Fruit fly (Drosophila melanogaster) whole organism, embryonic: Measurements from ENCODE around the gene CG7191.
A peak's percentile ranks its signal among the peaks of the same experiment; 100 is the strongest.

Experiments
- ATbp ChIP-seq: fragments of 200-800 bp; sonication (Bioruptor generic); optimal IDR thresholded peaks from 2 replicates; lab custom pipeline; 2017; ENCODE audit warnings: missing biosample characterization, mild to moderate bottlenecking, missing genetic modification characterization, missing genetic modification reagents
- Abd-B ChIP-seq: fragments of 200-800 bp; sonication (Bioruptor generic); optimal IDR thresholded peaks from 2 replicates; lab custom pipeline; 2018; ENCODE audit warnings: missing biosample characterization, mild to moderate bottlenecking, missing genetic modification characterization, moderate library complexity
- Atf-2 ChIP-seq: fragments of 200-800 bp; sonication (Bioruptor generic); optimal IDR thresholded peaks from 2 replicates; lab custom pipeline; 2016; ENCODE audit warnings: missing biosample characterization, missing genetic modification characterization
- B-H2 ChIP-seq: fragments of 200-800 bp; sonication (Bioruptor generic); optimal IDR thresholded peaks from 2 replicates; lab custom pipeline; 2018; ENCODE audit warnings: missing biosample characterization, mild to moderate bottlenecking, missing genetic modification characterization
- CG10959 ChIP-seq: fragments of 200-800 bp; sonication (Bioruptor generic); IDR thresholded peaks from 2 replicates; pipeline ENCODE4 v1.3.6; 2022; ENCODE audit warnings: missing biosample characterization, missing genetic modification characterization
- CG11695 ChIP-seq: fragments of 200-800 bp; sonication (Bioruptor generic); IDR thresholded peaks from 3 replicates; pipeline ENCODE4 v1.3.6; 2022; ENCODE audit warnings: missing biosample characterization, missing genetic modification characterization
- CG1233 ChIP-seq: fragments of 200-800 bp; sonication (Bioruptor generic); optimal IDR thresholded peaks from 4 replicates; lab custom pipeline; 2018; ENCODE audit warnings: missing biosample characterization, mild to moderate bottlenecking, missing genetic modification characterization
- CG12744 ChIP-seq: fragments of 200-800 bp; sonication (Bioruptor generic); optimal IDR thresholded peaks from 2 replicates; lab custom pipeline; 2016; ENCODE audit warnings: missing biosample characterization, missing genetic modification characterization
- CG13123 ChIP-seq: fragments of 200-800 bp; sonication (Bioruptor generic); optimal IDR thresholded peaks from 2 replicates; lab custom pipeline; 2016; ENCODE audit warnings: missing biosample characterization, missing genetic modification characterization
- CG14860 ChIP-seq: fragments of 200-800 bp; sonication (Bioruptor generic); IDR thresholded peaks from 3 replicates; pipeline ENCODE4 v1.3.6; 2022; ENCODE audit warnings: missing biosample characterization, missing genetic modification characterization; ENCODE audit not compliant: partially characterized antibody
- CG1529 ChIP-seq: fragments of 200-800 bp; sonication (Bioruptor generic); optimal IDR thresholded peaks from 3 replicates; lab custom pipeline; 2018; ENCODE audit warnings: missing biosample characterization, missing genetic modification characterization
- CG15514 ChIP-seq: fragments of 200-800 bp; sonication (Bioruptor generic); optimal IDR thresholded peaks from 3 replicates; lab custom pipeline; 2017; ENCODE audit warnings: missing biosample characterization, missing genetic modification characterization, mild to moderate bottlenecking, moderate library complexity, missing genetic modification reagents
- CG16863 ChIP-seq: fragments of 200-800 bp; sonication (Bioruptor generic); optimal IDR thresholded peaks from 3 replicates; lab custom pipeline; 2016; ENCODE audit warnings: missing biosample characterization, missing genetic modification characterization
- CG1792 ChIP-seq: fragments of 200-800 bp; sonication (Bioruptor generic); optimal IDR thresholded peaks from 2 replicates; lab custom pipeline; 2016; ENCODE audit warnings: missing biosample characterization, missing genetic modification characterization
- CG32772 ChIP-seq: fragments of 200-800 bp; sonication (Bioruptor generic); IDR thresholded peaks from 2 replicates; pipeline ENCODE4 v1.3.6; 2022; ENCODE audit warnings: missing biosample characterization, missing genetic modification characterization
- CG33557 ChIP-seq: fragments of 200-800 bp; sonication (Bioruptor generic); optimal IDR thresholded peaks from 2 replicates; lab custom pipeline; 2019; ENCODE audit warnings: missing biosample characterization, mild to moderate bottlenecking, missing genetic modification characterization, moderate library complexity
- CG3838 ChIP-seq: fragments of 200-800 bp; sonication (Bioruptor generic); optimal IDR thresholded peaks from 3 replicates; lab custom pipeline; 2016; ENCODE audit warnings: missing biosample characterization, missing genetic modification characterization
- CG5953 ChIP-seq: fragments of 200-800 bp; sonication (Bioruptor generic); IDR thresholded peaks from 2 replicates; pipeline ENCODE4 v1.3.6; 2022; ENCODE audit warnings: missing biosample characterization, missing genetic modification characterization
- CG6689 ChIP-seq: fragments of 200-800 bp; sonication (Bioruptor generic); IDR thresholded peaks from 2 replicates; pipeline ENCODE4 v1.3.6; 2022; ENCODE audit warnings: missing biosample characterization, missing genetic modification characterization
- CG8924 ChIP-seq: fragments of 200-800 bp; optimal IDR thresholded peaks from 3 replicates; lab custom pipeline; 2019; ENCODE audit warnings: missing biosample characterization, mild to moderate bottlenecking, missing genetic modification characterization, moderate library complexity
- CTCF ChIP-seq: fragments of 200-800 bp; sonication (Bioruptor generic); optimal IDR thresholded peaks from 2 replicates; lab custom pipeline; 2017; ENCODE audit warnings: missing biosample characterization, mild to moderate bottlenecking, missing genetic modification characterization, moderate library complexity
- Doc2 ChIP-seq: fragments of 200-800 bp; sonication (Bioruptor generic); IDR thresholded peaks from 2 replicates; pipeline ENCODE4 v1.3.6; 2022; ENCODE audit warnings: missing biosample characterization, missing genetic modification characterization
- Gsc ChIP-seq: fragments of 200-800 bp; sonication (Bioruptor generic); IDR thresholded peaks from 2 replicates; pipeline ENCODE4 v1.3.6; 2022; ENCODE audit warnings: missing biosample characterization, missing genetic modification characterization
- H2.0 ChIP-seq: fragments of 200-800 bp; sonication (Bioruptor generic); IDR thresholded peaks from 2 replicates; pipeline ENCODE4 v1.3.6; 2022; ENCODE audit warnings: missing biosample characterization, missing genetic modification characterization
- Hand ChIP-seq: fragments of 200-800 bp; sonication (Bioruptor generic); optimal IDR thresholded peaks from 2 replicates; lab custom pipeline; 2017; ENCODE audit warnings: mild to moderate bottlenecking, missing biosample characterization, missing genetic modification reagents, missing genetic modification characterization
- Myb ChIP-seq: fragments of 200-800 bp; sonication (Bioruptor generic); optimal IDR thresholded peaks from 2 replicates; lab custom pipeline; 2016; ENCODE audit warnings: missing biosample characterization, missing genetic modification characterization
- NK7.1 ChIP-seq: fragments of 200-800 bp; sonication (Bioruptor generic); optimal IDR thresholded peaks from 3 replicates; lab custom pipeline; 2016; ENCODE audit warnings: missing biosample characterization, missing genetic modification characterization
- Side ChIP-seq: fragments of 200-800 bp; sonication (Bioruptor generic); optimal IDR thresholded peaks from 2 replicates; lab custom pipeline; 2016; ENCODE audit warnings: missing biosample characterization, missing genetic modification characterization
- amos ChIP-seq: fragments of 200-800 bp; sonication (Bioruptor generic); IDR thresholded peaks from 2 replicates; pipeline ENCODE4 v1.3.6; 2022; ENCODE audit warnings: missing biosample characterization, missing genetic modification characterization; ENCODE audit not compliant: partially characterized antibody
- ato ChIP-seq: fragments of 200-800 bp; sonication (Bioruptor generic); IDR thresholded peaks from 2 replicates; pipeline ENCODE4 v1.3.6; 2022; ENCODE audit warnings: missing biosample characterization, missing genetic modification characterization; ENCODE audit not compliant: partially characterized antibody
- ci ChIP-seq: fragments of 200-800 bp; sonication (Bioruptor generic); IDR thresholded peaks from 3 replicates; pipeline ENCODE4 v1.3.6; 2022; ENCODE audit warnings: missing biosample characterization, missing genetic modification characterization
- croc ChIP-seq: fragments of 200-800 bp; sonication (Bioruptor generic); conservative IDR thresholded peaks from 3 replicates; pipeline ENCODE4 v1.3.6; 2022; ENCODE audit warnings: missing biosample characterization, missing genetic modification characterization
- dati ChIP-seq: fragments of 200-800 bp; sonication (Bioruptor generic); IDR thresholded peaks from 2 replicates; pipeline ENCODE4 v1.3.6; 2022; ENCODE audit warnings: missing biosample characterization, missing genetic modification characterization
- fu2 ChIP-seq: fragments of 200-800 bp; sonication (Bioruptor generic); optimal IDR thresholded peaks from 2 replicates; lab custom pipeline; 2016; ENCODE audit warnings: missing biosample characterization, missing genetic modification characterization
- gcm ChIP-seq: fragments of 200-800 bp; sonication (Bioruptor generic); optimal IDR thresholded peaks from 2 replicates; lab custom pipeline; 2019; ENCODE audit warnings: missing biosample characterization, mild to moderate bottlenecking, missing genetic modification characterization, moderate library complexity
- gcm2 ChIP-seq: fragments of 200-800 bp; sonication (Bioruptor generic); optimal IDR thresholded peaks from 2 replicates; lab custom pipeline; 2016; ENCODE audit warnings: missing biosample characterization, missing genetic modification characterization
- lbe ChIP-seq: fragments of 200-800 bp; sonication (Bioruptor generic); optimal IDR thresholded peaks from 2 replicates; lab custom pipeline; 2016; ENCODE audit warnings: missing biosample characterization, mild to moderate bottlenecking, missing genetic modification characterization
- lmd ChIP-seq: fragments of 200-800 bp; sonication (Bioruptor generic); IDR thresholded peaks from 2 replicates; pipeline ENCODE4 v1.3.6; 2022; ENCODE audit warnings: missing biosample characterization, missing genetic modification characterization
- luna ChIP-seq: fragments of 200-800 bp; sonication (Bioruptor generic); optimal IDR thresholded peaks from 2 replicates; lab custom pipeline; 2016; ENCODE audit warnings: missing biosample characterization, missing genetic modification characterization
- mirr ChIP-seq: fragments of 200-800 bp; sonication (Bioruptor generic); optimal IDR thresholded peaks from 3 replicates; lab custom pipeline; 2018; ENCODE audit warnings: missing biosample characterization, mild to moderate bottlenecking, missing genetic modification characterization
- onecut ChIP-seq: fragments of 200-800 bp; sonication (Bioruptor generic); IDR thresholded peaks from 2 replicates; pipeline ENCODE4 v1.3.6; 2022; ENCODE audit warnings: missing biosample characterization, missing genetic modification characterization
- pan ChIP-seq, 4 experiments: fragments of >200 bp in 3 of 4; fragments of 200-800 bp in 1 of 4; sonication (Bioruptor generic) in 1 of 4; optimal IDR thresholded peaks in 3 of 4; IDR thresholded peaks in 1 of 4; 2 replicates each; pipeline versions ENCODE4 v1.3.6 to Lab custom; 2017 to 2022; ENCODE audit warnings: missing biosample characterization in 2 of 4, missing genetic modification characterization in 2 of 4, mixed read lengths in 1 of 4
- repo ChIP-seq: fragments of 200-800 bp; sonication (Bioruptor generic); optimal IDR thresholded peaks from 2 replicates; lab custom pipeline; 2016; ENCODE audit warnings: missing biosample characterization, missing genetic modification characterization
- sens ChIP-seq: fragments of 200-800 bp; sonication (Bioruptor generic); peaks from one replicate; lab custom pipeline; 2016; ENCODE audit warnings: missing biosample characterization, missing genetic modification characterization
- sima ChIP-seq: fragments of 200-800 bp; sonication (Bioruptor generic); optimal IDR thresholded peaks from 2 replicates; lab custom pipeline; 2016; ENCODE audit warnings: missing biosample characterization, missing genetic modification characterization
- slp2 ChIP-seq: fragments of 200-800 bp; sonication (Bioruptor generic); optimal IDR thresholded peaks from 2 replicates; lab custom pipeline; 2016; ENCODE audit warnings: missing biosample characterization, missing genetic modification characterization
- stwl ChIP-seq: fragments of 200-800 bp; sonication (Bioruptor generic); optimal IDR thresholded peaks from 3 replicates; lab custom pipeline; 2018; ENCODE audit warnings: missing biosample characterization, mild to moderate bottlenecking, missing genetic modification characterization, moderate library complexity
- tio ChIP-seq: fragments of 200-800 bp; sonication (Bioruptor generic); optimal IDR thresholded peaks from 2 replicates; lab custom pipeline; 2017; ENCODE audit warnings: missing biosample characterization, missing genetic modification characterization, inconsistent platforms
- tll ChIP-seq, 2 experiments: fragments of 200-800 bp in 1 of 2; fragments of >200 bp in 1 of 2; sonication (Bioruptor generic) in 1 of 2; optimal IDR thresholded peaks; 2 replicates each; lab custom pipeline; 2017 to 2019; ENCODE audit warnings: missing biosample characterization in 2 of 2, missing genetic modification characterization in 2 of 2, mild to moderate bottlenecking in 1 of 2, moderate library complexity in 1 of 2
- zen2 ChIP-seq: fragments of 200-800 bp; sonication (Bioruptor generic); IDR thresholded peaks from 3 replicates; pipeline ENCODE4 v1.3.6; 2022; ENCODE audit warnings: missing biosample characterization, missing genetic modification characterization; ENCODE audit not compliant: partially characterized antibody

The CG7191 gene

dm6 chr2L:7821279-7821848 lies 53.9 kb downstream of the CG7191 start (continued):
- peak; percentile 42; the same call in 1 of the 2 replicates for TF ChIP-seq CG5953
- TF ChIP-seq CG12744 (GFP tag; lab: Kevin White, UChicago) = peak; percentile 36
- no peak for TF ChIP-seq CG1233
- TF ChIP-seq sens (GFP tag; lab: Kevin White, UChicago) = peak; percentile 93
- peak; percentile 4 for TF ChIP-seq slp2
- no peak; the same call in 1 of the 2 replicates for TF ChIP-seq CG10959
- no peak for TF ChIP-seq CG13123 (GFP tag; lab: Kevin White, UChicago)
- no peak for TF ChIP-seq pan (optimal IDR thresholded peaks at IDR 0.05; lab: Kevin White, UChicago)
- peak in 1 of 2 experiments; percentile 73 for TF ChIP-seq pan (GFP tag; optimal IDR thresholded peaks at IDR 0.05 in 1 of 2, IDR thresholded peaks at IDR 0.05 in 1 of 2)
- TF ChIP-seq CG11695 (GFP tag; lab: Robert Waterston, UW) = no peak
- peak; percentile 84 for TF ChIP-seq zen2 (GFP tag; lab: Robert Waterston, UW)
- TF ChIP-seq CG1792 = peak; percentile 44
- TF ChIP-seq ato (GFP tag; lab: Robert Waterston, UW) = peak; percentile 84
- TF ChIP-seq CG14860 (GFP tag; lab: Robert Waterston, UW) = peak; percentile 63
- TF ChIP-seq Myb (GFP tag; lab: Kevin White, UChicago) = peak; percentile 41
- no peak for TF ChIP-seq Doc2 (GFP tag; lab: Robert Waterston, UW)
- no peak for TF ChIP-seq luna (GFP tag; lab: Kevin White, UChicago)
- TF ChIP-seq CG8924 (tag; lab: Kevin White, UChicago) = peak; percentile 50
- peak; percentile 71 for TF ChIP-seq repo (GFP tag; lab: Kevin White, UChicago)
- TF ChIP-seq Abd-B (GFP tag; lab: Kevin White, UChicago) = peak; percentile 50
- TF ChIP-seq onecut (GFP tag; lab: Robert Waterston, UW) = 0 out of 2 replicates have a peak, but pooled peaks have one; percentile 10
- TF ChIP-seq CTCF (GFP tag; lab: Kevin White, UChicago) = peak; percentile 42
- peak; percentile 53 for TF ChIP-seq CG16863 (GFP tag; lab: Kevin White, UChicago)
- TF ChIP-seq CG33557 = peak; percentile 2
- TF ChIP-seq dati (GFP tag; lab: Robert Waterston, UW) = 0 out of 2 replicates have a peak, but pooled peaks have one; percentile 8
- TF ChIP-seq tll (GFP tag; optimal IDR thresholded peaks at IDR 0.05; lab: Kevin White, UChicago) = no peak
- no peak for TF ChIP-seq gcm2 (GFP tag; lab: Kevin White, UChicago)
- no peak for TF ChIP-seq ATbp (GFP tag; lab: Kevin White, UChicago)
- peak; percentile 40; the same call in 1 of the 2 replicates for TF ChIP-seq H2.0
- no peak for TF ChIP-seq Atf-2 (GFP tag; lab: Kevin White, UChicago)
- TF ChIP-seq Side (GFP tag; lab: Kevin White, UChicago) = peak; percentile 43
- peak; percentile 82 for TF ChIP-seq amos (GFP tag; lab: Robert Waterston, UW)
- no peak for TF ChIP-seq gcm (GFP tag; lab: Kevin White, UChicago)
- no peak for TF ChIP-seq croc (GFP tag; lab: Robert Waterston, UW)
- TF ChIP-seq CG15514 = peak; percentile 79
- peak; percentile 79 for TF ChIP-seq ci (GFP tag; lab: Robert Waterston, UW)
- TF ChIP-seq mirr (GFP tag; lab: Kevin White, UChicago) = peak; percentile 33
- peak; percentile 37 for TF ChIP-seq fu2 (GFP tag; lab: Kevin White, UChicago)
- peak; percentile 23; the same call in 1 of the 2 replicates for TF ChIP-seq CG32772 (GFP tag; lab: Robert Waterston, UW)
- TF ChIP-seq tio (GFP tag; lab: Kevin White, UChicago) = no peak
- TF ChIP-seq B-H2 (GFP tag; lab: Kevin White, UChicago) = no peak
- TF ChIP-seq lbe (GFP tag; lab: Kevin White, UChicago) = peak; percentile 42
- no peak for TF ChIP-seq sima
- TF ChIP-seq CG3838 (GFP tag; lab: Kevin White, UChicago) = no peak
- TF ChIP-seq stwl = peak; percentile 89
- peak; percentile 2 for TF ChIP-seq Hand (GFP tag; lab: Kevin White, UChicago)
- TF ChIP-seq CG6689 (GFP tag; lab: Robert Waterston, UW) = 0 out of 2 replicates have a peak, but pooled peaks have one; percentile 38
- TF ChIP-seq CG1529 (GFP tag; lab: Kevin White, UChicago) = peak; percentile 97
- TF ChIP-seq NK7.1 = peak; percentile 36
- TF ChIP-seq lmd = peak; percentile 64
- TF ChIP-seq Gsc (GFP tag; lab: Robert Waterston, UW) = no peak
